Worm (Caenorhabditis elegans): Measurements from ENCODE around the gene pptr-1.

pptr-1 gene

ce11 chrV:16357253-16357652 lies at the start of gene pptr-1:
Gene pptr-1 (plus strand): TSS chrV:16357521.
- TF ChIP-seq tbx-2 (tag; optimal IDR thresholded peaks at IDR 0.05) (no peak), pha-4 (tag; optimal IDR thresholded peaks at IDR 0.05) (peak; percentile 33), elt-2 (tag; optimal IDR thresholded peaks at IDR 0.05) (peak; percentile 71), nhr-23 (tag; optimal IDR thresholded peaks at IDR 0.05) (peak; percentile 58), eor-1 (tag; optimal IDR thresholded peaks at IDR 0.05) (no peak), fos-1 (tag; optimal IDR thresholded peaks at IDR 0.05) (no peak), aly-2 (tag; optimal IDR thresholded peaks at IDR 0.05) (no peak), ceh-28 (tag; optimal IDR thresholded peaks at IDR 0.05) (peak; percentile 72), nfya-1 (tag; optimal IDR thresholded peaks at IDR 0.05; ENCODE audit: insufficient read depth) (peak; percentile 47), elt-3 (tag; optimal IDR thresholded peaks at IDR 0.05) (peak in 1 of 3 experiments; percentile 39), pqm-1 (tag; optimal IDR thresholded peaks at IDR 0.05) (peak; percentile 50)

- no peak for TF ChIP-seq nhr-77 (tag; optimal IDR thresholded peaks at IDR 0.05)
- TF ChIP-seq lin-15B (tag; optimal IDR thresholded peaks at IDR 0.05) = no peak
- TF ChIP-seq nhr-12 (tag; optimal IDR thresholded peaks at IDR 0.05) = no peak
- no peak for TF ChIP-seq ceh-82 (tag; optimal IDR thresholded peaks at IDR 0.05)
- no peak for TF ChIP-seq skn-1 (tag; optimal IDR thresholded peaks at IDR 0.05)
- no peak for TF ChIP-seq nhr-23 (tag; optimal IDR thresholded peaks at IDR 0.05)
- TF ChIP-seq nhr-237 (tag; optimal IDR thresholded peaks at IDR 0.05) = no peak
- TF ChIP-seq zag-1 (tag; optimal IDR thresholded peaks at IDR 0.05) = no peak
- no peak for TF ChIP-seq fkh-2 (tag; optimal IDR thresholded peaks at IDR 0.05)
- no peak for TF ChIP-seq eor-1 (tag; optimal IDR thresholded peaks at IDR 0.05)
- no peak for TF ChIP-seq egl-27 (tag; optimal IDR thresholded peaks at IDR 0.05)
- TF ChIP-seq nhr-43 (tag; optimal IDR thresholded peaks at IDR 0.05; ENCODE audit: poor library complexity, severe bottlenecking) = no peak
- no peak for TF ChIP-seq nfya-1 (tag; optimal IDR thresholded peaks at IDR 0.05; ENCODE audit: insufficient read depth)
- no peak for TF ChIP-seq elt-1 (tag; optimal IDR thresholded peaks at IDR 0.05)
- TF ChIP-seq ztf-4 (tag; optimal IDR thresholded peaks at IDR 0.05) = no peak
- TF ChIP-seq lsy-12 (tag; optimal IDR thresholded peaks at IDR 0.05) = no peak
- TF ChIP-seq ceh-16 (tag; optimal IDR thresholded peaks at IDR 0.05) = no peak
- TF ChIP-seq sea-2 (GFP tag; optimal IDR thresholded peaks at IDR 0.05) = no peak
These were observed 49.0 kb upstream of the pptr-1 start for ce11 chrV:16308343-16308742.

- TF ChIP-seq egl-5 (tag; optimal IDR thresholded peaks at IDR 0.05) (no peak), elt-2 (tag; optimal IDR thresholded peaks at IDR 0.05) (peak; percentile 15)
These were observed 47.8 kb upstream of the pptr-1 start, which contains the start of gene oac-7 for ce11 chrV:16309523-16309922. Gene oac-7 (plus strand): TSS chrV:16309805.

- TF ChIP-seq ceh-82 (tag; optimal IDR thresholded peaks at IDR 0.05) (no peak), lin-15B (tag; optimal IDR thresholded peaks at IDR 0.05) (no peak), ceh-16 (tag; optimal IDR thresholded peaks at IDR 0.05) (no peak), ama-1 (optimal IDR thresholded peaks at IDR 0.05) (no peak), daf-12 (tag; optimal IDR thresholded peaks at IDR 0.05) (no peak), fkh-2 (tag; optimal IDR thresholded peaks at IDR 0.05) (no peak), ceh-28 (tag; optimal IDR thresholded peaks at IDR 0.05) (no peak), elt-1 (tag; optimal IDR thresholded peaks at IDR 0.05) (no peak), nhr-23 (tag; optimal IDR thresholded peaks at IDR 0.05) (no peak), fos-1 (tag; optimal IDR thresholded peaks at IDR 0.05) (no peak), unc-62 (GFP tag; optimal IDR thresholded peaks at IDR 0.05) (no peak), lin-39 (tag; optimal IDR thresholded peaks at IDR 0.05) (no peak)
These were observed 42.3 kb upstream of the pptr-1 start, which contains the start of gene str-214 for ce11 chrV:16315004-16315403. Gene str-214 (plus strand): TSS chrV:16315304.

ce11 chrV:16317244-16317643 lies 40.1 kb upstream of the pptr-1 start, which contains the start of gene srh-180:
Gene srh-180 (plus strand): TSS chrV:16317544.
- no peak for TF ChIP-seq ztf-11 (tag; optimal IDR thresholded peaks at IDR 0.05)
- TF ChIP-seq elt-3 (tag; optimal IDR thresholded peaks at IDR 0.05) = no peak
- no peak for TF ChIP-seq ama-1 (optimal IDR thresholded peaks at IDR 0.05)
- TF ChIP-seq eor-1 (tag; optimal IDR thresholded peaks at IDR 0.05) = no peak
- TF ChIP-seq lin-15B (tag; optimal IDR thresholded peaks at IDR 0.05) = no peak
- no peak for TF ChIP-seq jun-1 (tag; optimal IDR thresholded peaks at IDR 0.05)
- no peak for TF ChIP-seq unc-62 (GFP tag; optimal IDR thresholded peaks at IDR 0.05)
- no peak for TF ChIP-seq nhr-11 (tag; optimal IDR thresholded peaks at IDR 0.05)
- TF ChIP-seq zag-1 (tag; optimal IDR thresholded peaks at IDR 0.05) = no peak
- TF ChIP-seq mdl-1 (tag; optimal IDR thresholded peaks at IDR 0.05) = no peak
- no peak for TF ChIP-seq elt-2 (tag; optimal IDR thresholded peaks at IDR 0.05)
- TF ChIP-seq egl-5 (tag; optimal IDR thresholded peaks at IDR 0.05) = no peak
- TF ChIP-seq ztf-4 (tag; optimal IDR thresholded peaks at IDR 0.05) = no peak
- TF ChIP-seq lin-39 (tag; optimal IDR thresholded peaks at IDR 0.05) = no peak

All from whole organism, L3 larva.